Worm (Caenorhabditis elegans) whole organism, L4 larva: Measurements from ENCODE around the gene E02H4.4.
A peak's percentile ranks its signal among the peaks of the same experiment; 100 is the strongest.

ENCODE experiments used
- T20F7.1 ChIP-seq: fragments of 200-800 bp; sonication (Bioruptor generic); optimal IDR thresholded peaks from 2 replicates; lab custom pipeline; 2018; ENCODE audit warnings: mild to moderate bottlenecking, missing genetic modification characterization, missing compliant biosample characterization
- Y105C5A.15 ChIP-seq: fragments of 200-800 bp; sonication (Bioruptor generic); IDR thresholded peaks from 2 replicates; pipeline ENCODE4 v1.3.6; 2022; ENCODE audit warnings: missing genetic modification characterization, missing compliant biosample characterization
- Y5F2A.4 ChIP-seq: fragments of 200-800 bp; sonication (Bioruptor generic); optimal IDR thresholded peaks from 2 replicates; lab custom pipeline; 2018; ENCODE audit warnings: mild to moderate bottlenecking, missing genetic modification characterization, missing compliant biosample characterization
- aha-1 ChIP-seq: fragments of 150-350 bp; peaks from one replicate; lab custom pipeline; 2014; ENCODE audit warnings: missing biosample characterization, missing genetic modification characterization
- arid-1 ChIP-seq: fragments of 200-800 bp; sonication (Bioruptor generic); conservative IDR thresholded peaks from 2 replicates; pipeline ENCODE4 v1.3.6; 2022; ENCODE audit warnings: missing genetic modification reagents, missing genetic modification characterization, missing compliant biosample characterization
- ces-1 ChIP-seq: fragments of 150-350 bp; sonication (generic microtip); optimal IDR thresholded peaks from 4 replicates; lab custom pipeline; 2014; ENCODE audit warnings: missing biosample characterization, missing genetic modification reagents, missing genetic modification characterization
- cey-2 ChIP-seq: sonication (generic microtip); optimal IDR thresholded peaks from 3 replicates; lab custom pipeline; 2017; ENCODE audit warnings: missing genetic modification characterization, mild to moderate bottlenecking, missing compliant biosample characterization, antibody characterized with exemption, borderline replicate concordance; ENCODE audit not compliant: insufficient read depth
- ctbp-1 ChIP-seq: fragments of 200-800 bp; sonication (Bioruptor generic); IDR thresholded peaks from 2 replicates; pipeline ENCODE4 v1.3.6; 2022; ENCODE audit warnings: missing genetic modification reagents, missing genetic modification characterization, missing compliant biosample characterization
- dmd-8 ChIP-seq: fragments of 200-800 bp; sonication (Bioruptor generic); IDR thresholded peaks from 2 replicates; pipeline ENCODE4 v1.3.6; 2022; ENCODE audit warnings: missing genetic modification characterization, missing compliant biosample characterization
- dmd-9 ChIP-seq: fragments of 200-800 bp; sonication (Bioruptor generic); IDR thresholded peaks from 2 replicates; pipeline ENCODE4 v1.3.6; 2022; ENCODE audit warnings: missing genetic modification reagents, missing genetic modification characterization, missing compliant biosample characterization
- gei-8 ChIP-seq: fragments of 200-800 bp; sonication (Bioruptor generic); optimal IDR thresholded peaks from 2 replicates; lab custom pipeline; 2018; ENCODE audit warnings: mild to moderate bottlenecking, missing genetic modification characterization, missing compliant biosample characterization
- lin-13 ChIP-seq: fragments of 150-350 bp; optimal IDR thresholded peaks from 2 replicates; lab custom pipeline; 2014; ENCODE audit warnings: missing biosample characterization, missing genetic modification reagents, missing genetic modification characterization
- madf-5 ChIP-seq, 2 experiments: fragments of 200-800 bp; sonication (Bioruptor generic); IDR thresholded peaks; 2 replicates each; pipeline ENCODE4 v1.3.6; 2022; ENCODE audit warnings: missing compliant biosample characterization in 2 of 2, missing genetic modification characterization in 2 of 2
- mxl-2 ChIP-seq: fragments of 200-800 bp; sonication (Bioruptor generic); conservative IDR thresholded peaks from 2 replicates; pipeline ENCODE4 v1.3.6; 2022; ENCODE audit warnings: missing genetic modification reagents, missing genetic modification characterization, missing compliant biosample characterization
- nhr-102 ChIP-seq: sonication (generic microtip); optimal IDR thresholded peaks from 2 replicates; lab custom pipeline; 2016; ENCODE audit warnings: mild to moderate bottlenecking, missing genetic modification characterization, moderate library complexity, missing compliant biosample characterization
- nhr-25 ChIP-seq: sonication (generic microtip); optimal IDR thresholded peaks from 2 replicates; lab custom pipeline; 2017; ENCODE audit warnings: missing genetic modification characterization, mild to moderate bottlenecking, missing compliant biosample characterization, antibody characterized with exemption, moderate library complexity, borderline replicate concordance; ENCODE audit not compliant: insufficient read depth
- nhr-48 ChIP-seq: sonication (generic microtip); optimal IDR thresholded peaks from 2 replicates; lab custom pipeline; 2016; ENCODE audit warnings: mild to moderate bottlenecking, missing genetic modification characterization, missing compliant biosample characterization
- nhr-77 ChIP-seq: fragments of 150-350 bp; optimal IDR thresholded peaks from 2 replicates; lab custom pipeline; 2014; ENCODE audit warnings: missing biosample characterization, missing genetic modification characterization
- spr-3 ChIP-seq: fragments of 200-800 bp; sonication (Bioruptor generic); optimal IDR thresholded peaks from 2 replicates; lab custom pipeline; 2018; ENCODE audit warnings: mild to moderate bottlenecking, missing genetic modification characterization, missing compliant biosample characterization
- tra-1 ChIP-seq: fragments of 200-800 bp; sonication (Bioruptor generic); IDR thresholded peaks from 2 replicates; pipeline ENCODE4 v1.3.6; 2022; ENCODE audit warnings: missing genetic modification reagents, missing genetic modification characterization, missing compliant biosample characterization
- unc-62 ChIP-seq, 3 experiments: fragments of 150-350 bp in 1 of 3; sonication (generic microtip); optimal IDR thresholded peaks in 2 of 3; peaks in 1 of 3; 1 replicate in 1 of 3; 2 replicates in 2 of 3; lab custom pipeline; 2014 to 2017; ENCODE audit warnings: missing biosample characterization in 3 of 3, missing genetic modification characterization in 3 of 3, missing genetic modification reagents in 3 of 3, missing genotype in 1 of 3
- vab-7 ChIP-seq: fragments of 200-800 bp; sonication (Bioruptor generic); IDR thresholded peaks from 2 replicates; pipeline ENCODE4 v1.3.6; 2022; ENCODE audit warnings: missing genetic modification reagents, missing genetic modification characterization, missing compliant biosample characterization
- zip-2 ChIP-seq: fragments of 150-350 bp; optimal IDR thresholded peaks from 2 replicates; lab custom pipeline; 2014; ENCODE audit warnings: missing biosample characterization, missing genetic modification characterization

Gene E02H4.4

ce11 chrX:14297209-14297608 lies 39.4 kb downstream of the E02H4.4 start (continued):
- TF ChIP-seq nhr-102 (tag; lab: Kevin White, UChicago), result peak; percentile 39
- no peak for TF ChIP-seq dmd-8 (GFP tag; lab: Robert Waterston, UW)
- peak; percentile 76 for TF ChIP-seq nhr-25 (tag; lab: Kevin White, UChicago)
- no peak for TF ChIP-seq mxl-2 (GFP tag; lab: Robert Waterston, UW)
- TF ChIP-seq Y5F2A.4, result no peak
- TF ChIP-seq T20F7.1, result no peak
- TF ChIP-seq arid-1, result no peak
- TF ChIP-seq nhr-48 (tag; lab: Kevin White, UChicago), result peak; percentile 37
- TF ChIP-seq unc-62 (GFP tag; optimal IDR thresholded peaks at IDR 0.05 in 1 of 2; lab: Kevin White, UChicago), result peak in 1 of 2 experiments; percentile 99
- no peak for TF ChIP-seq unc-62 (tag; optimal IDR thresholded peaks at IDR 0.05; lab: Kevin White, UChicago)
- TF ChIP-seq nhr-77 (tag; lab: Kevin White, UChicago), result peak; percentile 14
- no peak for TF ChIP-seq lin-13 (GFP tag; lab: Kevin White, UChicago)
- 0 out of 4 replicates have a peak, but pooled peaks of 1 of the 2 experiments have one; percentile 48 for TF ChIP-seq madf-5 (GFP tag; IDR thresholded peaks at IDR 0.05; lab: Robert Waterston, UW)
- TF ChIP-seq vab-7, result no peak
- TF ChIP-seq spr-3, result no peak
- TF ChIP-seq gei-8 (GFP tag; lab: Kevin White, UChicago), result no peak
- TF ChIP-seq, all 104 proteins: peak for 39

- TF ChIP-seq unc-62 (GFP tag; optimal IDR thresholded peaks at IDR 0.05 in 1 of 2; lab: Kevin White, UChicago) (peak in 1 of 2 experiments; percentile 37), unc-62 (tag; optimal IDR thresholded peaks at IDR 0.05; lab: Kevin White, UChicago) (no peak), Y105C5A.15 (GFP tag; lab: Robert Waterston, UW) (no peak)
These were observed 45.3 kb downstream of the E02H4.4 start, which contains the start of gene C11H1.5 for ce11 chrX:14303078-14303477. Gene C11H1.5, minus strand, starts transcription at chrX:14303178.

- TF ChIP-seq dmd-9 (no peak), tra-1 (GFP tag; lab: Robert Waterston, UW) (no peak), madf-5 (GFP tag; IDR thresholded peaks at IDR 0.05; lab: Robert Waterston, UW) (no peak), aha-1 (tag; lab: Kevin White, UChicago) (peak; percentile 51), ctbp-1 (no peak)
- TF ChIP-seq, all 104 proteins: peak for 1
These were observed 49.9 kb downstream of the E02H4.4 start, which contains the start of gene gphr-2 for ce11 chrX:14307667-14308066. Gene gphr-2, minus strand, starts transcription at chrX:14307767.

ce11 chrX:14309656-14310055 lies 51.9 kb downstream of the E02H4.4 start:
- no peak for TF ChIP-seq cey-2 (tag; lab: Kevin White, UChicago)
- peak in 1 of 2 experiments; percentile 92 for TF ChIP-seq unc-62 (GFP tag; optimal IDR thresholded peaks at IDR 0.05 in 1 of 2; lab: Kevin White, UChicago)
- TF ChIP-seq unc-62 (tag; optimal IDR thresholded peaks at IDR 0.05; lab: Kevin White, UChicago), result no peak
- no peak for TF ChIP-seq zip-2 (tag; lab: Kevin White, UChicago)

- no peak for TF ChIP-seq ces-1
These were observed 53.8 kb downstream of the E02H4.4 start, which contains the start of gene mgrn-1 for ce11 chrX:14311583-14311982. Gene mgrn-1, minus strand, starts transcription at chrX:14311683.
